Fruit fly (Drosophila melanogaster): ENCODE results near the gene CG8745.

DNA sequence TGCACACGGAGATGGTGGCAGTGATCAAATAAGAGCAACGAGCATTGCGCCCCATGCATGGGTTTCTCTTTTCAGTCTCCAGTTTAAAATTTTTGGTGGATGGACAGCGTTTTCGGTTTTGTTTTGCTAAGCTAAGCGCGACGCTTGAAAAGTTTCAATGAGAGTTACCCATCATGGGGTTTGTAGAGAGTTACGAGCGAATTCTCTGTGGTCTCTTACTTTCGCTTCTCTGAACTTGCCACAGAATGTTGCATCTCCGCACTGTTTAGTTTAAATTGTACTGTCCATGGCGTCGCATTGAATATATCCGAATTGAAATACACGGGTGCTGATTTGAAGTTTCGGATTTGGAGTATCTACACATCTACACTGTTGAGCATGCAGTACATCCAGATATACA lies 23.3 kb downstream of the CG8745 start, which contains the start of gene Tsp68C:
- TF ChIP-seq h (optimal IDR thresholded peaks at IDR 0.05): no peak
- no peak for TF ChIP-seq Myc (optimal IDR thresholded peaks at IDR 0.05)

All from Kc167 (cell line).